Worm (Caenorhabditis elegans) whole organism, L4 larva: ENCODE results near the gene nsy-7.

Experiments
- D1046.2 ChIP-seq: fragments of 200-800 bp; sonication (Bioruptor generic); IDR thresholded peaks from 2 replicates; pipeline ENCODE4 v1.3.6; 2022; ENCODE audit warnings: missing genetic modification characterization, missing compliant biosample characterization
- F10B5.3 ChIP-seq: sonication (generic microtip); optimal IDR thresholded peaks from 2 replicates; lab custom pipeline; 2016; ENCODE audit warnings: mild to moderate bottlenecking, missing genetic modification characterization, missing compliant biosample characterization
- T26A8.4 ChIP-seq: fragments of 200-800 bp; sonication (Bioruptor generic); IDR thresholded peaks from 2 replicates; pipeline ENCODE4 v1.3.6; 2022; ENCODE audit warnings: missing genetic modification characterization, missing compliant biosample characterization
- Y5F2A.4 ChIP-seq: fragments of 200-800 bp; sonication (Bioruptor generic); optimal IDR thresholded peaks from 2 replicates; lab custom pipeline; 2018; ENCODE audit warnings: mild to moderate bottlenecking, missing genetic modification characterization, missing compliant biosample characterization
- ZK546.5 ChIP-seq, 2 experiments: sonication (generic microtip); optimal IDR thresholded peaks; 2 replicates each; lab custom pipeline; 2017; ENCODE audit warnings: missing biosample characterization in 2 of 2, missing genetic modification characterization in 2 of 2
- aha-1 ChIP-seq: fragments of 150-350 bp; peaks from one replicate; lab custom pipeline; 2014; ENCODE audit warnings: missing biosample characterization, missing genetic modification characterization
- arid-1 ChIP-seq: fragments of 200-800 bp; sonication (Bioruptor generic); conservative IDR thresholded peaks from 2 replicates; pipeline ENCODE4 v1.3.6; 2022; ENCODE audit warnings: missing genetic modification reagents, missing genetic modification characterization, missing compliant biosample characterization
- ceh-44 ChIP-seq: fragments of 200-800 bp; sonication (Bioruptor generic); IDR thresholded peaks from 2 replicates; pipeline ENCODE4 v1.3.6; 2022; ENCODE audit warnings: missing genetic modification reagents, missing genetic modification characterization, missing compliant biosample characterization
- daf-12 ChIP-seq: fragments of 150-350 bp; optimal IDR thresholded peaks from 2 replicates; lab custom pipeline; 2014; ENCODE audit warnings: missing biosample characterization, missing genetic modification reagents, missing genetic modification characterization
- daf-16 ChIP-seq, 3 experiments: sonication (generic microtip); optimal IDR thresholded peaks; 2 replicates each; lab custom pipeline; 2016 to 2017; ENCODE audit warnings: missing genetic modification characterization in 3 of 3, missing genetic modification reagents in 3 of 3, mild to moderate bottlenecking in 2 of 3, missing compliant biosample characterization in 2 of 3, missing biosample characterization in 1 of 3, moderate library complexity in 1 of 3
- dmd-6 ChIP-seq: fragments of 200-800 bp; sonication (Bioruptor generic); IDR thresholded peaks from 2 replicates; pipeline ENCODE4 v1.3.6; 2022; ENCODE audit warnings: missing genetic modification reagents, missing genetic modification characterization, missing compliant biosample characterization
- dmd-9 ChIP-seq: fragments of 200-800 bp; sonication (Bioruptor generic); IDR thresholded peaks from 2 replicates; pipeline ENCODE4 v1.3.6; 2022; ENCODE audit warnings: missing genetic modification reagents, missing genetic modification characterization, missing compliant biosample characterization
- egl-43 ChIP-seq: fragments of 200-800 bp; sonication (Bioruptor generic); IDR thresholded peaks from 2 replicates; pipeline ENCODE4 v1.3.6; 2022; ENCODE audit warnings: missing genetic modification reagents, missing genetic modification characterization, missing compliant biosample characterization
- fkh-10 ChIP-seq: fragments of 150-350 bp; optimal IDR thresholded peaks from 2 replicates; lab custom pipeline; 2014; ENCODE audit warnings: missing biosample characterization, missing genetic modification reagents, missing genetic modification characterization
- fos-1 ChIP-seq: fragments of 150-350 bp; optimal IDR thresholded peaks from 2 replicates; lab custom pipeline; 2014; ENCODE audit warnings: missing biosample characterization, missing genetic modification characterization
- gei-8 ChIP-seq: fragments of 200-800 bp; sonication (Bioruptor generic); optimal IDR thresholded peaks from 2 replicates; lab custom pipeline; 2018; ENCODE audit warnings: mild to moderate bottlenecking, missing genetic modification characterization, missing compliant biosample characterization
- hmg-1.1 ChIP-seq: fragments of 200-800 bp; sonication (Bioruptor generic); IDR thresholded peaks from 2 replicates; pipeline ENCODE4 v1.3.6; 2022; ENCODE audit warnings: missing genetic modification reagents, missing genetic modification characterization, missing compliant biosample characterization
- lim-7 ChIP-seq: fragments of 200-800 bp; sonication (Bioruptor generic); IDR thresholded peaks from 2 replicates; pipeline ENCODE4 v1.3.6; 2022; ENCODE audit warnings: missing genetic modification characterization, missing compliant biosample characterization
- lin-1 ChIP-seq: fragments of 200-800 bp; sonication (Bioruptor generic); IDR thresholded peaks from 2 replicates; pipeline ENCODE4 v1.3.6; 2022; ENCODE audit warnings: missing genetic modification reagents, missing genetic modification characterization, missing compliant biosample characterization
- lin-13 ChIP-seq: fragments of 150-350 bp; optimal IDR thresholded peaks from 2 replicates; lab custom pipeline; 2014; ENCODE audit warnings: missing biosample characterization, missing genetic modification reagents, missing genetic modification characterization
- lin-29 ChIP-seq: fragments of 200-800 bp; sonication (Bioruptor generic); IDR thresholded peaks from 2 replicates; pipeline ENCODE4 v1.3.6; 2022; ENCODE audit warnings: missing genetic modification reagents, missing genetic modification characterization, missing compliant biosample characterization
- lin-38 ChIP-seq: fragments of 200-800 bp; sonication (Bioruptor generic); IDR thresholded peaks from 2 replicates; pipeline ENCODE4 v1.3.6; 2022; ENCODE audit warnings: missing genetic modification reagents, missing genetic modification characterization, missing compliant biosample characterization
- lir-3 ChIP-seq: sonication (generic microtip); optimal IDR thresholded peaks from 2 replicates; lab custom pipeline; 2016; ENCODE audit warnings: mild to moderate bottlenecking, missing genetic modification characterization, missing compliant biosample characterization
- lsy-2 ChIP-seq, 2 experiments: fragments of 150-350 bp in 1 of 2; sonication (generic microtip) in 1 of 2; optimal IDR thresholded peaks; 2 replicates each; lab custom pipeline; 2014 to 2017; ENCODE audit warnings: missing biosample characterization in 2 of 2, missing genetic modification characterization in 2 of 2
- mep-1 ChIP-seq: fragments of 150-350 bp; sonication (generic microtip); optimal IDR thresholded peaks from 3 replicates; lab custom pipeline; 2014; ENCODE audit warnings: missing biosample characterization, missing genetic modification characterization
- nhr-11 ChIP-seq: fragments of 150-350 bp; optimal IDR thresholded peaks from 2 replicates; lab custom pipeline; 2014; ENCODE audit warnings: missing biosample characterization, missing genetic modification characterization
- nhr-237 ChIP-seq: sonication (generic microtip); optimal IDR thresholded peaks from 2 replicates; lab custom pipeline; 2017; ENCODE audit warnings: missing biosample characterization, missing genetic modification characterization
- nhr-25 ChIP-seq: sonication (generic microtip); optimal IDR thresholded peaks from 2 replicates; lab custom pipeline; 2017; ENCODE audit warnings: missing genetic modification characterization, mild to moderate bottlenecking, missing compliant biosample characterization, antibody characterized with exemption, moderate library complexity, borderline replicate concordance; ENCODE audit not compliant: insufficient read depth
- nhr-41 ChIP-seq: fragments of 200-800 bp; sonication (Bioruptor generic); IDR thresholded peaks from 2 replicates; pipeline ENCODE4 v1.3.6; 2022; ENCODE audit warnings: missing genetic modification reagents, missing genetic modification characterization, missing compliant biosample characterization
- nhr-48 ChIP-seq: sonication (generic microtip); optimal IDR thresholded peaks from 2 replicates; lab custom pipeline; 2016; ENCODE audit warnings: mild to moderate bottlenecking, missing genetic modification characterization, missing compliant biosample characterization
- nhr-6 ChIP-seq: fragments of 150-350 bp; optimal IDR thresholded peaks from 2 replicates; lab custom pipeline; 2014; ENCODE audit warnings: missing biosample characterization, missing genetic modification characterization
- nhr-77 ChIP-seq: fragments of 150-350 bp; optimal IDR thresholded peaks from 2 replicates; lab custom pipeline; 2014; ENCODE audit warnings: missing biosample characterization, missing genetic modification characterization
- pha-4 ChIP-seq, 2 experiments: fragments of 150-350 bp in 1 of 2; fragments of 200-800 bp in 1 of 2; sonication (Bioruptor generic) in 1 of 2; IDR thresholded peaks in 1 of 2; optimal IDR thresholded peaks in 1 of 2; 2 replicates each; pipeline versions ENCODE4 v1.3.6 to Lab custom; 2014 to 2022; ENCODE audit warnings: missing genetic modification characterization in 2 of 2, missing genetic modification reagents in 2 of 2, missing biosample characterization in 1 of 2, missing compliant biosample characterization in 1 of 2
- php-3 ChIP-seq: fragments of 200-800 bp; sonication (Bioruptor generic); IDR thresholded peaks from 2 replicates; pipeline ENCODE4 v1.3.6; 2022; ENCODE audit warnings: missing genetic modification reagents, missing genetic modification characterization, missing compliant biosample characterization
- rbr-2 ChIP-seq: sonication (generic microtip); optimal IDR thresholded peaks from 2 replicates; lab custom pipeline; 2016; ENCODE audit warnings: missing genotype, missing genetic modification characterization, missing compliant biosample characterization
- saeg-2 ChIP-seq: fragments of 200-800 bp; sonication (Bioruptor generic); IDR thresholded peaks from 2 replicates; pipeline ENCODE4 v1.3.6; 2022; ENCODE audit warnings: missing genetic modification reagents, missing genetic modification characterization, missing compliant biosample characterization
- set-16 ChIP-seq: fragments of 200-800 bp; sonication (Bioruptor generic); IDR thresholded peaks from 2 replicates; pipeline ENCODE4 v1.3.6; 2022; ENCODE audit warnings: missing genetic modification reagents, missing genetic modification characterization, missing compliant biosample characterization
- snpc-1.2 ChIP-seq: fragments of 200-800 bp; sonication (Bioruptor generic); IDR thresholded peaks from 2 replicates; pipeline ENCODE4 v1.3.6; 2022; ENCODE audit warnings: missing genetic modification reagents, missing genetic modification characterization, missing compliant biosample characterization
- snpc-4 ChIP-seq: fragments of 150-350 bp; optimal IDR thresholded peaks from 2 replicates; lab custom pipeline; 2014; ENCODE audit warnings: missing biosample characterization, missing genetic modification characterization
- unc-62 ChIP-seq, 3 experiments: fragments of 150-350 bp in 1 of 3; sonication (generic microtip); optimal IDR thresholded peaks in 2 of 3; peaks in 1 of 3; 1 replicate in 1 of 3; 2 replicates in 2 of 3; lab custom pipeline; 2014 to 2017; ENCODE audit warnings: missing biosample characterization in 3 of 3, missing genetic modification characterization in 3 of 3, missing genetic modification reagents in 3 of 3, missing genotype in 1 of 3
- zfp-3 ChIP-seq: fragments of 200-800 bp; sonication (Bioruptor generic); conservative IDR thresholded peaks from 2 replicates; pipeline ENCODE4 v1.3.6; 2022; ENCODE audit warnings: missing genetic modification reagents, missing genetic modification characterization, missing compliant biosample characterization
- zip-11 ChIP-seq: fragments of 200-800 bp; sonication (Bioruptor generic); IDR thresholded peaks from 2 replicates; pipeline ENCODE4 v1.3.6; 2022; ENCODE audit warnings: missing genetic modification characterization, missing compliant biosample characterization

nsy-7 gene

DNA sequence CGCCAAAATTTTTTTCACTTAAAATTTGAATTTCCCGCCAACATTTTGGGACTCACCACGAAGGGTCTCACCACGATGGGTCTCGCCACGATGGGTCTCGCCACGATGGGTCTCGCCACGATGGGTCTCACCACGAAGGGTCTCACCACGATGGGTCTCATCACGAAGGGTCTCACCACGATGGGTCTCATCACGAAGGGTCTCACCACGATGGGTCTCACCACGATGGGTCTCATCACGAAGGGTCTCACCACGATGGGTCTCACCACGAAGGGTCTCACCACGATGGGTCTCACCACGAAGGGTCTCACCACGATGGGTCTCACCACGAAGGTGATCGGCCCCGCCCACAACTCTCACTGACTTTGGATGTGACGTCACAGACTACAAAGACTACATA, 12.8 kb downstream of the nsy-7 start:
- TF ChIP-seq dmd-6 (GFP tag; lab: Robert Waterston, UW) (peak; percentile 27; the same call in 1 of the 2 replicates), lin-29 (GFP tag; lab: Robert Waterston, UW) (0 out of 2 replicates have a peak, but pooled peaks have one; percentile 21), D1046.2 (GFP tag; lab: Robert Waterston, UW) (0 out of 2 replicates have a peak, but pooled peaks have one; percentile 49), set-16 (GFP tag; lab: Robert Waterston, UW) (peak; percentile 73; the same call in 1 of the 2 replicates), lin-38 (GFP tag; lab: Robert Waterston, UW) (0 out of 2 replicates have a peak, but pooled peaks have one; percentile 3), egl-43 (GFP tag; lab: Robert Waterston, UW) (0 out of 2 replicates have a peak, but pooled peaks have one; percentile 42), hmg-1.1 (GFP tag; lab: Robert Waterston, UW) (0 out of 2 replicates have a peak, but pooled peaks have one; percentile 16), snpc-1.2 (GFP tag; lab: Robert Waterston, UW) (peak; percentile 69; the same call in 1 of the 2 replicates)

DNA sequence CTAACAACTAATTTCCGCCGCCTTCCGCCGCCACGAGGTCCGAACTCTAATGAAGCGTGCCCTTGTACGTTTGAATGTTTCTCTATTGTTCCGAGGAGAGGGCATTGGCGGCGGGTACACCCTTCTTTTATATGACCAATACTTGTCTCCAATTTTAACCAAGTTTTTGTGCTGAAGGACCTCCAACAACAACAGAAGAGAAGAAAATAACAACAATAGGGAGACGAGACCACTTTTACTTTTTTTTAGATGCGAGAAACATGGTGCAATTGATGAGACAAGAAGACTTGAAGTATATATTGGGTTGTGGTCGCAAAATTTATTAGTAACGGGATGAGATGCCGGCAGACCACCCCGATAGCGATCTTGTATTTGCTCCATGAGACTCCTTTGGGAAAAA, 15.5 kb downstream of the nsy-7 start:
- TF ChIP-seq nhr-48 (tag; lab: Kevin White, UChicago) (no peak), ZK546.5 (tag; optimal IDR thresholded peaks at IDR 0.05; lab: Kevin White, UChicago) (no peak), dmd-9 (GFP tag; lab: Robert Waterston, UW) (no peak), fkh-10 (GFP tag; lab: Kevin White, UChicago) (no peak)

DNA sequence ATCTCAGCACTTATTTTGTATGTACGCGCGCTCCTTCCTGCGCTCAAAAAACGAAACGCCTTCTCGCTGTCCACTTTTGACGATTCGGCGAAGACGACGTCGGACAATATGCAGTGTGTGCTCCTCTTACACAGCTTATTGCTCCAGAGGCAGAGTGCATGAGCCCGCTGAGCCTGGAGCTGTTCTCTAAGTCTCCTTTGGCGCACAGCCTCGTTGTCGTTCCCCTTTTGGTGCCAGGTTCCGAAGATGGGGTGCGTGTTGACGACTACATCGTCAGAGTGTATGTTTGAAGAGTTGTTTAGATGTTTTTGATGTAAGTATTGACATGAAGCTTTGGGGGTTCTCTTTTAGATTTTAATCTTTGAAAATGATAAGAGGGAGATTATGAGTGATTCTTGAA, 16.2 kb downstream of the nsy-7 start:
- TF ChIP-seq lim-7 (GFP tag; lab: Robert Waterston, UW): 0 out of 2 replicates have a peak, but pooled peaks have one; percentile 45
- no peak for TF ChIP-seq ZK546.5 (tag; optimal IDR thresholded peaks at IDR 0.05; lab: Kevin White, UChicago)
- TF ChIP-seq nhr-77 (tag; lab: Kevin White, UChicago): no peak
- peak; percentile 17 for TF ChIP-seq rbr-2 (tag; lab: Kevin White, UChicago)
- no peak for TF ChIP-seq lir-3 (tag; lab: Kevin White, UChicago)
- peak in 1 of 2 experiments; percentile 39 for TF ChIP-seq unc-62 (GFP tag; optimal IDR thresholded peaks at IDR 0.05 in 1 of 2; lab: Kevin White, UChicago)
- TF ChIP-seq unc-62 (tag; optimal IDR thresholded peaks at IDR 0.05; lab: Kevin White, UChicago): no peak
- TF ChIP-seq set-16 (GFP tag; lab: Robert Waterston, UW): 0 out of 2 replicates have a peak, but pooled peaks have one; percentile 18
- TF ChIP-seq nhr-6 (tag; lab: Kevin White, UChicago): no peak
- TF ChIP-seq zip-11 (GFP tag; lab: Robert Waterston, UW): no peak
- peak; percentile 53 for TF ChIP-seq fkh-10 (GFP tag; lab: Kevin White, UChicago)
- no peak for TF ChIP-seq hmg-1.1 (GFP tag; lab: Robert Waterston, UW)
- TF ChIP-seq aha-1 (tag; lab: Kevin White, UChicago): peak; percentile 21
- TF ChIP-seq zfp-3 (GFP tag; lab: Robert Waterston, UW): no peak
- TF ChIP-seq mep-1 (tag; lab: Kevin White, UChicago): peak; percentile 4

DNA sequence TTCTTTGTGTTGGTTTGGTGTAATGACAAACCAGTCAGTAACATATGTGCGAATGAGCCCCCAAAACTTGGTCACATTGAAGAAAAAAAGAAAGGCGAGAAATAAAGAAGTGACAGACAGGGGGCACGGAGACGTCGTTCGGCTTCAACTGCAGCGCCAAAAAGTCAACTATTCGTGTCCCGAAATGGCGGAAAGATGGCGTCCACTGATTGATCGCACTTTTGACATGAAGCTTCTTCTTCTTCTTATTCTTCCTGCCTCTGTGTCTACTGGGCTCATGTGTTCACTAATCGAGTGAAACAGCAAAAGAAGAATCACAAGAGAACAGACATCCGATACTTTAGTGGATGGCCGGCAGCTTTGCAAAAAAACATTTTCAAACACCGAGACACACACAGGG, 17.3 kb downstream of the nsy-7 start:
- TF ChIP-seq php-3 (GFP tag; lab: Robert Waterston, UW): no peak
- no peak for TF ChIP-seq daf-16 (GFP tag; optimal IDR thresholded peaks at IDR 0.05; lab: Kevin White, UChicago)
- TF ChIP-seq daf-16 (tag; optimal IDR thresholded peaks at IDR 0.05; lab: Kevin White, UChicago): no peak
- peak in 1 of 2 experiments; percentile 24 for TF ChIP-seq lsy-2 (tag; optimal IDR thresholded peaks at IDR 0.05; lab: Kevin White, UChicago)
- TF ChIP-seq gei-8 (GFP tag; lab: Kevin White, UChicago): no peak
- TF ChIP-seq arid-1 (GFP tag; lab: Robert Waterston, UW): no peak
- no peak for TF ChIP-seq Y5F2A.4
- TF ChIP-seq lin-13 (GFP tag; lab: Kevin White, UChicago): no peak
- TF ChIP-seq egl-43 (GFP tag; lab: Robert Waterston, UW): no peak
- TF ChIP-seq pha-4 (GFP tag; IDR thresholded peaks at IDR 0.05; lab: Robert Waterston, UW): no peak
- TF ChIP-seq pha-4 (tag; optimal IDR thresholded peaks at IDR 0.05; lab: Kevin White, UChicago): no peak
- no peak for TF ChIP-seq ceh-44 (GFP tag; lab: Robert Waterston, UW)
- no peak for TF ChIP-seq zip-11 (GFP tag; lab: Robert Waterston, UW)
- TF ChIP-seq daf-12: no peak
- TF ChIP-seq F10B5.3: no peak
- TF ChIP-seq fkh-10 (GFP tag; lab: Kevin White, UChicago): no peak
- TF ChIP-seq fos-1 (tag; lab: Kevin White, UChicago): no peak
- no peak for TF ChIP-seq T26A8.4
- TF ChIP-seq nhr-25: no peak
- no peak for TF ChIP-seq snpc-4 (tag; lab: Kevin White, UChicago)
- no peak for TF ChIP-seq lin-1
- TF ChIP-seq D1046.2 (GFP tag; lab: Robert Waterston, UW): no peak
- no peak for TF ChIP-seq saeg-2
- no peak for TF ChIP-seq nhr-237
- TF ChIP-seq nhr-11 (tag; lab: Kevin White, UChicago): no peak
- TF ChIP-seq nhr-41 (GFP tag; lab: Robert Waterston, UW): no peak
